Worm (Caenorhabditis elegans) whole organism, young adult: Measurements from ENCODE around the gene pqn-82.
A peak's percentile ranks its signal among the peaks of the same experiment; 100 is the strongest.

Experiments used
- B0035.1 ChIP-seq: sonication (generic microtip); optimal IDR thresholded peaks from 2 replicates; lab custom pipeline; 2016; ENCODE audit warnings: missing genetic modification characterization, mild to moderate bottlenecking, missing compliant biosample characterization, missing genotype, missing genetic modification reagents
- C17E4.6 ChIP-seq: fragments of 200-800 bp; sonication (Bioruptor generic); IDR thresholded peaks from 2 replicates; pipeline ENCODE4 v1.3.6; 2022; ENCODE audit warnings: missing genetic modification reagents, missing genetic modification characterization, missing compliant biosample characterization
- F33H1.4 ChIP-seq: fragments of 200-800 bp; sonication (Bioruptor generic); IDR thresholded peaks from 2 replicates; pipeline ENCODE4 v1.3.6; 2022; ENCODE audit warnings: missing genetic modification reagents, missing genetic modification characterization, missing compliant biosample characterization
- F37B4.10 ChIP-seq: fragments of 200-800 bp; sonication (Bioruptor generic); IDR thresholded peaks from 2 replicates; pipeline ENCODE4 v1.3.6; 2022; ENCODE audit warnings: missing genetic modification characterization, missing compliant biosample characterization
- F39B2.1 ChIP-seq: fragments of 200-800 bp; sonication (Bioruptor generic); IDR thresholded peaks from 2 replicates; pipeline ENCODE4 v1.3.6; 2022; ENCODE audit warnings: missing genetic modification reagents, missing genetic modification characterization, missing compliant biosample characterization
- F52B5.7 ChIP-seq: sonication (generic microtip); optimal IDR thresholded peaks from 2 replicates; lab custom pipeline; 2016; ENCODE audit warnings: mild to moderate bottlenecking, missing genetic modification characterization, missing compliant biosample characterization
- K12H6.12 ChIP-seq: fragments of 200-800 bp; sonication (Bioruptor generic); optimal IDR thresholded peaks from 2 replicates; lab custom pipeline; 2018; ENCODE audit warnings: mild to moderate bottlenecking, missing genetic modification characterization, missing compliant biosample characterization
- Y67H2A.10 ChIP-seq: fragments of 200-800 bp; sonication (Bioruptor generic); conservative IDR thresholded peaks from 2 replicates; pipeline ENCODE4 v1.3.6; 2022; ENCODE audit warnings: missing genetic modification reagents, missing genetic modification characterization, missing compliant biosample characterization
- attf-6 ChIP-seq: fragments of 200-800 bp; sonication (Bioruptor generic); IDR thresholded peaks from 2 replicates; pipeline ENCODE4 v1.3.6; 2022; ENCODE audit warnings: missing genetic modification reagents, missing genetic modification characterization, missing compliant biosample characterization
- bed-1 ChIP-seq: fragments of 200-800 bp; sonication (Bioruptor generic); IDR thresholded peaks from 2 replicates; pipeline ENCODE4 v1.3.6; 2022; ENCODE audit warnings: missing genetic modification reagents, missing genetic modification characterization, missing compliant biosample characterization
- cebp-1 ChIP-seq, 2 experiments: fragments of 200-800 bp in 1 of 2; sonication (Bioruptor generic) in 1 of 2; sonication (generic microtip) in 1 of 2; IDR thresholded peaks in 1 of 2; optimal IDR thresholded peaks in 1 of 2; 2 replicates each; pipeline versions ENCODE4 v1.3.6 to Lab custom; 2017 to 2022; ENCODE audit warnings: missing compliant biosample characterization in 2 of 2, missing genetic modification characterization in 2 of 2, mild to moderate bottlenecking in 1 of 2, missing genetic modification reagents in 1 of 2, moderate library complexity in 1 of 2
- cebp-2 ChIP-seq: fragments of 200-800 bp; sonication (Bioruptor generic); IDR thresholded peaks from 2 replicates; pipeline ENCODE4 v1.3.6; 2022; ENCODE audit warnings: missing genetic modification characterization, missing compliant biosample characterization
- ceh-91 ChIP-seq: fragments of 200-800 bp; sonication (Bioruptor generic); IDR thresholded peaks from 2 replicates; pipeline ENCODE4 v1.3.6; 2022; ENCODE audit warnings: missing genetic modification reagents, missing genetic modification characterization, missing compliant biosample characterization
- die-1 ChIP-seq: sonication (generic microtip); optimal IDR thresholded peaks from 2 replicates; lab custom pipeline; 2016; ENCODE audit warnings: missing genotype, mild to moderate bottlenecking, missing genetic modification characterization, missing compliant biosample characterization
- dox-1 ChIP-seq: fragments of 200-800 bp; sonication (Bioruptor generic); IDR thresholded peaks from 2 replicates; pipeline ENCODE4 v1.3.6; 2022; ENCODE audit warnings: missing genetic modification reagents, missing genetic modification characterization, missing compliant biosample characterization
- gei-17 ChIP-seq: fragments of 200-800 bp; sonication (Bioruptor generic); optimal IDR thresholded peaks from 2 replicates; lab custom pipeline; 2018; ENCODE audit warnings: mild to moderate bottlenecking, missing genetic modification characterization, missing compliant biosample characterization
- him-1 ChIP-seq: sonication (generic microtip); optimal IDR thresholded peaks from 2 replicates; lab custom pipeline; 2016; ENCODE audit warnings: missing genotype, missing genetic modification reagents, missing genetic modification characterization, missing compliant biosample characterization
- hlh-12 ChIP-seq: sonication (generic microtip); optimal IDR thresholded peaks from 2 replicates; lab custom pipeline; 2016; ENCODE audit warnings: missing genetic modification characterization, missing compliant biosample characterization
- hlh-26 ChIP-seq: fragments of 200-800 bp; sonication (Bioruptor generic); conservative IDR thresholded peaks from 2 replicates; pipeline ENCODE4 v1.3.6; 2022; ENCODE audit warnings: missing genetic modification reagents, missing genetic modification characterization, missing compliant biosample characterization
- hmg-1.2 ChIP-seq: fragments of 200-800 bp; sonication (Bioruptor generic); IDR thresholded peaks from 2 replicates; pipeline ENCODE4 v1.3.6; 2022; ENCODE audit warnings: missing genetic modification reagents, missing genetic modification characterization, missing compliant biosample characterization
- lin-26 ChIP-seq: fragments of 200-800 bp; sonication (Bioruptor generic); IDR thresholded peaks from 2 replicates; pipeline ENCODE4 v1.3.6; 2022; ENCODE audit warnings: missing genetic modification reagents, missing genetic modification characterization, missing compliant biosample characterization
- lin-35 ChIP-seq, 3 experiments: fragments of 150-350 bp in 2 of 3; sonication (generic microtip) in 1 of 3; optimal IDR thresholded peaks; 2 replicates each; lab custom pipeline; 2014 to 2018; ENCODE audit warnings: missing biosample characterization in 3 of 3, missing genetic modification characterization in 3 of 3, missing genetic modification reagents in 3 of 3
- lsl-1 ChIP-seq: fragments of 200-800 bp; sonication (Bioruptor generic); optimal IDR thresholded peaks from 2 replicates; lab custom pipeline; 2018; ENCODE audit warnings: mild to moderate bottlenecking, missing genetic modification characterization, moderate library complexity, missing compliant biosample characterization
- madf-8 ChIP-seq: fragments of 200-800 bp; sonication (Bioruptor generic); conservative IDR thresholded peaks from 2 replicates; pipeline ENCODE4 v1.3.6; 2022; ENCODE audit warnings: missing genetic modification reagents, missing genetic modification characterization, missing compliant biosample characterization
- mes-4 ChIP-seq: sonication (generic microtip); optimal IDR thresholded peaks from 2 replicates; lab custom pipeline; 2016; ENCODE audit warnings: missing genotype, missing genetic modification characterization, missing compliant biosample characterization
- nfya-2 ChIP-seq: fragments of 200-800 bp; sonication (Bioruptor generic); IDR thresholded peaks from 2 replicates; pipeline ENCODE4 v1.3.6; 2022; ENCODE audit warnings: missing genetic modification reagents, missing genetic modification characterization, missing compliant biosample characterization
- nhr-120 ChIP-seq: fragments of 200-800 bp; sonication (Bioruptor generic); IDR thresholded peaks from 2 replicates; pipeline ENCODE4 v1.3.6; 2022; ENCODE audit warnings: missing genetic modification characterization, missing compliant biosample characterization
- nhr-179 ChIP-seq: sonication (generic microtip); optimal IDR thresholded peaks from 2 replicates; lab custom pipeline; 2016; ENCODE audit warnings: mild to moderate bottlenecking, missing genetic modification characterization, missing compliant biosample characterization
- nhr-27 ChIP-seq: fragments of 200-800 bp; sonication (Bioruptor generic); optimal IDR thresholded peaks from 2 replicates; lab custom pipeline; 2018; ENCODE audit warnings: mild to moderate bottlenecking, missing genetic modification characterization, moderate library complexity, missing compliant biosample characterization
- rcor-1 ChIP-seq: fragments of 200-800 bp; sonication (Bioruptor generic); IDR thresholded peaks from 2 replicates; pipeline ENCODE4 v1.3.6; 2022; ENCODE audit warnings: missing genetic modification reagents, missing genetic modification characterization, missing compliant biosample characterization
- rec-8 ChIP-seq, 2 experiments: sonication (generic microtip); optimal IDR thresholded peaks; 2 replicates each; lab custom pipeline; 2016; ENCODE audit warnings: mild to moderate bottlenecking in 2 of 2, missing genetic modification characterization in 2 of 2, missing genetic modification reagents in 2 of 2, missing genotype in 2 of 2, missing biosample characterization in 1 of 2, missing compliant biosample characterization in 1 of 2, moderate library complexity in 1 of 2
- rpc-1 ChIP-seq, 2 experiments: fragments of 150-350 bp in 1 of 2; sonication (generic microtip) in 1 of 2; optimal IDR thresholded peaks; 2 replicates each; lab custom pipeline; 2014 to 2018; ENCODE audit warnings: missing biosample characterization in 1 of 2, missing genetic modification characterization in 1 of 2, missing genetic modification reagents in 1 of 2, missing genotype in 1 of 2
- sdz-38 ChIP-seq: sonication (generic microtip); optimal IDR thresholded peaks from 2 replicates; lab custom pipeline; 2016; ENCODE audit warnings: missing genotype, missing genetic modification characterization, missing compliant biosample characterization
- snpc-4 ChIP-seq, 5 experiments: fragments of 150-350 bp in 1 of 5; sonication (generic microtip) in 4 of 5; optimal IDR thresholded peaks; 2 replicates each; lab custom pipeline; 2014 to 2018; ENCODE audit warnings: missing genetic modification characterization in 5 of 5, missing biosample characterization in 3 of 5, antibody characterized with exemption in 2 of 5, mild to moderate bottlenecking in 2 of 5, missing compliant biosample characterization in 2 of 5, missing genotype in 2 of 5, moderate library complexity in 2 of 5, missing genetic modification reagents in 1 of 5
- tbp1 ChIP-seq: fragments of 200-800 bp; sonication (Bioruptor generic); optimal IDR thresholded peaks from 2 replicates; lab custom pipeline; 2018; ENCODE audit warnings: mild to moderate bottlenecking, missing genetic modification characterization, missing compliant biosample characterization
- unc-130 ChIP-seq: sonication (generic microtip); optimal IDR thresholded peaks from 2 replicates; lab custom pipeline; 2016; ENCODE audit warnings: missing genetic modification reagents, missing genetic modification characterization, missing compliant biosample characterization
- xnd-1 ChIP-seq: sonication (generic microtip); optimal IDR thresholded peaks from 2 replicates; lab custom pipeline; 2016; ENCODE audit warnings: missing genotype, missing genetic modification reagents, missing genetic modification characterization, missing compliant biosample characterization
- zfh-2 ChIP-seq: fragments of 200-800 bp; sonication (Bioruptor generic); conservative IDR thresholded peaks from 2 replicates; pipeline ENCODE4 v1.3.6; 2022; ENCODE audit warnings: missing genetic modification reagents, missing genetic modification characterization, missing compliant biosample characterization
- ztf-25 ChIP-seq: fragments of 200-800 bp; sonication (Bioruptor generic); IDR thresholded peaks from 2 replicates; pipeline ENCODE4 v1.3.6; 2022; ENCODE audit warnings: missing genetic modification reagents, missing genetic modification characterization, missing compliant biosample characterization
- ztf-26 ChIP-seq: sonication (generic microtip); optimal IDR thresholded peaks from 2 replicates; lab custom pipeline; 2017; ENCODE audit warnings: missing genetic modification characterization, missing compliant biosample characterization

Gene pqn-82

DNA sequence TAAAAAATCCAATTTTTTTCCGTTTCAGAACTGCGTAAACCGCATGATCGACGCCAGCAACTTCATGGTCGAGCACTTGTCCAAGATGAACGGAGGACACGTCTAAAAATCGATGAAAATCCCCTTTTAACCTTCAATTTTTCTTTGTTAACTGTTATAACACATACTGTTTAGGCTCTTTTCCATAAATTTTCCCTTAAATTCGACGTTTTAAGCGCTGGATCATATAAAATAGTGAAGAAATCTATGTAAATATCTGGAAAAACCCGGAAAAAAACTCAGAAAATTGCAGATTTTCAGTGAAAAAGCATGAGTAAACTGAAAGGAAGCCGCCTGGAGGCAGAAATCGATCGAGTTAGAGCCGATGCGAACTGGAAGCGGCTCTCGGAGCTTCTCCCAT is 11.3 kb downstream of the pqn-82 start, which contains the start of gene ttc-7:
Gene ttc-7 (plus strand): TSS at position 301 of the 400 bp plus-strand sequence.
- no peak for TF ChIP-seq bed-1 (GFP tag; lab: Robert Waterston, UW)
- TF ChIP-seq F52B5.7 (tag; lab: Kevin White, UChicago), result no peak
- TF ChIP-seq nhr-179 (tag; lab: Kevin White, UChicago), result no peak
- no peak for TF ChIP-seq nfya-2 (GFP tag; lab: Robert Waterston, UW)
- no peak for TF ChIP-seq rcor-1
- TF ChIP-seq cebp-2 (GFP tag; lab: Robert Waterston, UW), result no peak
- TF ChIP-seq F37B4.10, result no peak
- TF ChIP-seq rec-8 (tag; optimal IDR thresholded peaks at IDR 0.05; lab: Kevin White, UChicago), result no peak
- TF ChIP-seq mes-4 (tag; lab: Kevin White, UChicago), result no peak
- no peak for TF ChIP-seq rpc-1 (optimal IDR thresholded peaks at IDR 0.05; lab: Kevin White, UChicago)
- TF ChIP-seq rpc-1 (tag; optimal IDR thresholded peaks at IDR 0.05; lab: Kevin White, UChicago), result no peak
- no peak for TF ChIP-seq nhr-27 (tag; lab: Kevin White, UChicago)
- TF ChIP-seq, all 124 proteins: peak for 0

DNA sequence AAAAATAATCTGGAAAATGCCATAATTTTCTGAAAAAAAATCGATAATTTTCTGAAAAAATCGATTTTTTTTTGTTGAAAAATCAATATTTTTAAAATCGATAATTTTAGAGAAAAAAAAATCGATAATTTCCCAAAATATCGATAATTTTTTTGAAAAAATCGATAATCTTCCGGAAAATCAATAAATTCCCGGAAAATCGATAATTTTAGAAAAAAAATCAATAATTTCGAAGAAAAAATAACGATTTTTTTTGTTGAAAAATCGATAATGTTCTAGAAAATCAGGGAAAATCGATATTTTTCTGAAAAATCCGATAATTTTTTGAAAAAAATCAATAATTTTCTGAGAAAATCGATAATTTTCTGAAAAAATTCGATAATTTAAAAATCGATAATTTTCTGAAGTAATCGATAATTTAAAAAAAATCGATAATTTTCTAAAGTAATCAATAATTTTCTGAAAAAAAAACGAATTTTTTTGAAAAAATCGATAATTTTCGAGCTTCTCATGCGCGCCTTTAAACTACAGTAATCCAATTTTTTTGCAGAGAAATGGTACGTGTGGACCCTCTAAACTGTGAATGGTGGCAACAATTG is 27.5 kb downstream of the pqn-82 start:
- TF ChIP-seq lin-35 (GFP tag; optimal IDR thresholded peaks at IDR 0.05; lab: Kevin White, UChicago), result no peak
- no peak for TF ChIP-seq ceh-91
- TF ChIP-seq hlh-12, result no peak
- TF ChIP-seq ztf-25 (GFP tag; lab: Robert Waterston, UW), result no peak
- no peak for TF ChIP-seq tbp1 (GFP tag; lab: Kevin White, UChicago)
- TF ChIP-seq unc-130 (GFP tag; lab: Kevin White, UChicago), result no peak
- no peak for TF ChIP-seq hlh-26
- TF ChIP-seq F39B2.1 (GFP tag; lab: Robert Waterston, UW), result no peak
- TF ChIP-seq snpc-4 (GFP tag; optimal IDR thresholded peaks at IDR 0.05; lab: Kevin White, UChicago), result no peak
- no peak for TF ChIP-seq snpc-4 (tag; optimal IDR thresholded peaks at IDR 0.05; lab: Kevin White, UChicago)

DNA sequence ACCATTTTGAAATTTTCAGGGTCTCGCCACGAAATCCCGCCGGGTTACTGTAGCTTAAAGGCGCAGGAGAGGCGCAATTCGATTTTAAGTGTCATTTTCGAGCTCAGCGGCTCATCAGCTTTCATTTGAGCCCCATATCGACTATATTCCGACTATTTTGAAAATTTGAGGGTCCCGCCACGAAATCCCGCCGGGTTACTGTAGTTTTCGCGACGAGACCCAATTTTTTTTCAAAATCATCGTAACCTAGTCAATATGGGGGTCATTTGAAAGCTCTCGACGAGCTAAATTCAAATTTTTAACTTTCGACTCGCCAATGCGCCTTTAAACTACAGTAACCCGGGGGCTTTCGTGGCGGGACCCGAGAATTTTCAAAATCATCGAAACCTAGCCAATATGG is 28.3 kb downstream of the pqn-82 start:
- TF ChIP-seq lin-26 (GFP tag; lab: Robert Waterston, UW), result 0 out of 2 replicates have a peak, but pooled peaks have one; percentile 15
- TF ChIP-seq dox-1, result 0 out of 2 replicates have a peak, but pooled peaks have one; percentile 18
- TF ChIP-seq him-1 (tag; lab: Kevin White, UChicago), result no peak
- TF ChIP-seq cebp-1 (GFP tag; IDR thresholded peaks at IDR 0.05; lab: Robert Waterston, UW), result no peak
- peak; percentile 0 for TF ChIP-seq cebp-1 (tag; optimal IDR thresholded peaks at IDR 0.05; lab: Kevin White, UChicago)
- peak; percentile 69 for TF ChIP-seq F33H1.4 (GFP tag; lab: Robert Waterston, UW)
- TF ChIP-seq hmg-1.2 (GFP tag; lab: Robert Waterston, UW), result 0 out of 2 replicates have a peak, but pooled peaks have one; percentile 8
- peak; percentile 59 for TF ChIP-seq lsl-1 (GFP tag; lab: Kevin White, UChicago)
- TF ChIP-seq B0035.1 (tag; lab: Kevin White, UChicago), result no peak

ce11 chrIII:1878065-1878464 is 29.2 kb downstream of the pqn-82 start, which contains the start of gene smi-1:
Gene smi-1 (plus strand): TSS chrIII:1878365.
- TF ChIP-seq zfh-2 (0 out of 2 replicates have a peak, but pooled peaks have one; percentile 18), nhr-27 (tag; lab: Kevin White, UChicago) (no peak)

- TF ChIP-seq nhr-120 (no peak), madf-8 (GFP tag; lab: Robert Waterston, UW) (no peak), die-1 (no peak), K12H6.12 (tag; lab: Kevin White, UChicago) (no peak), sdz-38 (no peak), gei-17 (GFP tag; lab: Kevin White, UChicago) (no peak), Y67H2A.10 (GFP tag; lab: Robert Waterston, UW) (no peak), F39B2.1 (GFP tag; lab: Robert Waterston, UW) (no peak), hlh-12 (no peak), ztf-25 (GFP tag; lab: Robert Waterston, UW) (no peak), attf-6 (GFP tag; lab: Robert Waterston, UW) (no peak), xnd-1 (no peak), C17E4.6 (no peak), ztf-26 (no peak)
Measured at ce11 chrIII:1878918-1879317, 30.1 kb downstream of the pqn-82 start.
